Fruit fly (Drosophila melanogaster): ENCODE data around the gene Alp11.
A peak's percentile ranks its signal among the peaks of the same experiment; 100 is the strongest.

Gene Alp11

DNA sequence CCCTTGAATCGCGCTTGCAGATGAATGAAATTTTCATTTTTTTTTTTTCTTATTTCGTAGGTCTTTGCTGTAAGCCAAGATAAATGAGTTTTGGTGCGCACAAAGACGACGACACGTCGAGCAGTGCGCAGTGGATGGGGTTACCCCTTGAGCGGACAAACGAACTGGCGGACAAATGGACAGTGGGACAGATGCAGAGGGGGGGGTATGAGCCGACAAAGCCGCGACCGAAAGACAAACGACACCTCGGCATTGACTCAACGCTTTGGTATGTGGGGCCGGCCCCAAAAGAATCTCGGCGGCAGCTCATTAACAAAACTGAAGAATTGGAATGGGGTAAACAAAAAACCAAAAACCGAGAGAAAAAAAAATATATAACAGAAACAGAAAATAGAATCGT, 21.8 kb downstream of the Alp11 start:
- no peak for TF ChIP-seq lola (GFP tag; optimal IDR thresholded peaks at IDR 0.05)
- no peak for TF ChIP-seq Hr78 (GFP tag; optimal IDR thresholded peaks at IDR 0.05)
- no peak for TF ChIP-seq jim (GFP tag; optimal IDR thresholded peaks at IDR 0.05)
- TF ChIP-seq HLH106 (tag; optimal IDR thresholded peaks at IDR 0.05), result no peak
- no peak for TF ChIP-seq Dif (GFP tag; optimal IDR thresholded peaks at IDR 0.05; ENCODE audit: partially characterized antibody)
- TF ChIP-seq N (GFP tag; optimal IDR thresholded peaks at IDR 0.05), result no peak

DNA sequence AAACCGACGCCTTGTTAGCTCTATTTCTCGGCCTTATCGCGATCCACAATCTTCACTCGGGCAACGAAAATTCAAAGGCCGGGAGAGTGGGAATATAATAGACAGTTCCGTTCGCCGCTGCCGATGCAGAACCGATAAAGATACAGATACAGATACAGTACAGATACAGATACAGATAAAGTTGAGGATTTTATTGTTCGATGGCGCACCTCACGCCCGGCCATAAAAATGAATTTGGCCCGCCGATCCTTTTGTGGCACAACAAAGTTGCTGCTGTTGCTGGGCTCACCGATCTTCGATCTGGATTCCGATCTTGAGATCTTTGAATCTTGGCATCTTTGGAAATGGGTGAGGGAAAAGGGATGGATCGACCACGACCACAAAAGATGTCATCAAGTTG, 22.6 kb downstream of the Alp11 start:
- TF ChIP-seq lola (GFP tag; optimal IDR thresholded peaks at IDR 0.05) (no peak), foxo (GFP tag; optimal IDR thresholded peaks at IDR 0.05) (no peak), Hr78 (GFP tag; optimal IDR thresholded peaks at IDR 0.05) (no peak), Jra (GFP tag; optimal IDR thresholded peaks at IDR 0.05) (no peak), CrebA (GFP tag; optimal IDR thresholded peaks at IDR 0.05; ENCODE audit: borderline replicate concordance) (no peak), OdsH (GFP tag; optimal IDR thresholded peaks at IDR 0.05) (no peak), ey (GFP tag; optimal IDR thresholded peaks at IDR 0.05) (no peak), sage (GFP tag; optimal IDR thresholded peaks at IDR 0.05) (no peak), h (GFP tag; optimal IDR thresholded peaks at IDR 0.05) (no peak), dl (GFP tag; optimal IDR thresholded peaks at IDR 0.05; ENCODE audit: insufficient read depth in 1 of 2, partially characterized antibody in 2 of 2) (no peak), Hnf4 (GFP tag; optimal IDR thresholded peaks at IDR 0.05) (no peak), woc (GFP tag; optimal IDR thresholded peaks at IDR 0.05) (no peak), usp (GFP tag; optimal IDR thresholded peaks at IDR 0.05) (no peak), br (GFP tag; optimal IDR thresholded peaks at IDR 0.05) (no peak), fru (GFP tag; optimal IDR thresholded peaks at IDR 0.05) (no peak), Dif (GFP tag; optimal IDR thresholded peaks at IDR 0.05; ENCODE audit: partially characterized antibody) (no peak), Vsx2 (GFP tag; optimal IDR thresholded peaks at IDR 0.05; ENCODE audit: partially characterized antibody) (no peak), dmrt93B (GFP tag; optimal IDR thresholded peaks at IDR 0.05) (no peak), Sp1 (GFP tag; optimal IDR thresholded peaks at IDR 0.05) (no peak), Mio (GFP tag; optimal IDR thresholded peaks at IDR 0.05) (no peak)

DNA sequence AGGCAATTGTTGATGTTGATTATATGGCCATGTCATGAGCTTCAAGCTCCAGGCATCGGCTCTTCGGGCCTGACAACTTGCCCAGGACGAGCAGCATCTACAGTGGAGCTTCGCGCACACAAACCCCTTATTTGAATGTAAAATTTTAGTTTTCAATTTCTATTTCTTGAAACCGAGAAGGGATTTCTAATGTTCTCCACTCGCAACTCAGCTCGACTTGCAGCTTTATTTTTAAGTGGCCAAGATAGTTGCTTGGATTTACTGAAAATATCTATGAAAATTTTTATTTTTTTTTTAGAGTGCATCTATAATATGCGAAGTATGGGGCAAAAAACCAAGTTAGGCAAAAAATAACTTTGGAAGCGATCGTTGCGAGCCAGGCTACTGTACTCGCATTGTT, 23.4 kb downstream of the Alp11 start:
- TF ChIP-seq pan (optimal IDR thresholded peaks at IDR 0.05) (no peak), fru (GFP tag; optimal IDR thresholded peaks at IDR 0.05) (peak; percentile 38), dl (GFP tag; optimal IDR thresholded peaks at IDR 0.05; ENCODE audit: insufficient read depth in 1 of 2, partially characterized antibody in 2 of 2) (no peak), Dfd (GFP tag; optimal IDR thresholded peaks at IDR 0.05) (no peak), jim (GFP tag; optimal IDR thresholded peaks at IDR 0.05) (no peak), sage (GFP tag; optimal IDR thresholded peaks at IDR 0.05) (no peak), foxo (GFP tag; optimal IDR thresholded peaks at IDR 0.05) (peak in 1 of 2 experiments; percentile 25), Abd-B (GFP tag; optimal IDR thresholded peaks at IDR 0.05) (no peak), woc (GFP tag; optimal IDR thresholded peaks at IDR 0.05) (peak; percentile 28), Dif (GFP tag; optimal IDR thresholded peaks at IDR 0.05; ENCODE audit: partially characterized antibody) (no peak), N (GFP tag; optimal IDR thresholded peaks at IDR 0.05) (no peak), lola (GFP tag; optimal IDR thresholded peaks at IDR 0.05) (no peak), Sp1 (GFP tag; optimal IDR thresholded peaks at IDR 0.05) (no peak), Jra (GFP tag; optimal IDR thresholded peaks at IDR 0.05) (no peak), CrebA (GFP tag; optimal IDR thresholded peaks at IDR 0.05; ENCODE audit: borderline replicate concordance) (no peak), Hr83 (GFP tag; optimal IDR thresholded peaks at IDR 0.05; ENCODE audit: poor library complexity, severe bottlenecking) (no peak), h (GFP tag; optimal IDR thresholded peaks at IDR 0.05) (peak; percentile 35), Vsx2 (GFP tag; optimal IDR thresholded peaks at IDR 0.05; ENCODE audit: partially characterized antibody) (no peak), tai (GFP tag; optimal IDR thresholded peaks at IDR 0.05) (no peak), sv (GFP tag; optimal IDR thresholded peaks at IDR 0.05) (no peak), Hnf4 (GFP tag; optimal IDR thresholded peaks at IDR 0.05) (no peak), br (GFP tag; optimal IDR thresholded peaks at IDR 0.05) (no peak), brk (GFP tag; optimal IDR thresholded peaks at IDR 0.05) (no peak), dsf (GFP tag; optimal IDR thresholded peaks at IDR 0.05; ENCODE audit: borderline replicate concordance) (no peak), Hr78 (GFP tag; optimal IDR thresholded peaks at IDR 0.05) (no peak), OdsH (GFP tag; optimal IDR thresholded peaks at IDR 0.05) (no peak), ey (GFP tag; optimal IDR thresholded peaks at IDR 0.05) (peak; percentile 33), CG32264 (GFP tag; optimal IDR thresholded peaks at IDR 0.05) (no peak), Myc (optimal IDR thresholded peaks at IDR 0.05) (no peak), Mio (GFP tag; optimal IDR thresholded peaks at IDR 0.05) (no peak), CG9705 (GFP tag; optimal IDR thresholded peaks at IDR 0.05) (no peak), Rel (GFP tag; optimal IDR thresholded peaks at IDR 0.05) (no peak), Rel (tag; optimal IDR thresholded peaks at IDR 0.05) (no peak), psq (GFP tag; optimal IDR thresholded peaks at IDR 0.05) (no peak), GATAd (GFP tag; optimal IDR thresholded peaks at IDR 0.05) (no peak), HLH106 (tag; optimal IDR thresholded peaks at IDR 0.05) (peak; percentile 22), usp (GFP tag; optimal IDR thresholded peaks at IDR 0.05) (no peak), dmrt93B (GFP tag; optimal IDR thresholded peaks at IDR 0.05) (no peak), rgr (GFP tag; optimal IDR thresholded peaks at IDR 0.05) (peak; percentile 17)

Data from whole organism, wandering third instar larva.